Worm (Caenorhabditis elegans) whole organism, early embryonic: ENCODE measurements around the gene ddp-1.

ENCODE experiments used
- B0310.2 ChIP-seq: sonication (generic microtip); optimal IDR thresholded peaks from 2 replicates; lab custom pipeline; 2016; ENCODE audit warnings: mild to moderate bottlenecking, missing genetic modification characterization, missing compliant biosample characterization
- F13C5.2 ChIP-seq: sonication (generic microtip); optimal IDR thresholded peaks from 2 replicates; lab custom pipeline; 2017; ENCODE audit warnings: mild to moderate bottlenecking, missing genetic modification characterization, inconsistent platforms, missing compliant biosample characterization
- ama-1 ChIP-seq: fragments of 150-350 bp; optimal IDR thresholded peaks from 2 replicates; lab custom pipeline; 2014
- ceh-36 ChIP-seq: sonication (generic microtip); optimal IDR thresholded peaks from 2 replicates; lab custom pipeline; 2016; ENCODE audit warnings: missing genetic modification characterization, inconsistent platforms, missing compliant biosample characterization
- flt-1 ChIP-seq: fragments of 200-800 bp; sonication (Bioruptor generic); IDR thresholded peaks from 2 replicates; pipeline ENCODE4 v1.3.6; 2022; ENCODE audit warnings: missing genetic modification characterization, missing compliant biosample characterization
- hmg-4 ChIP-seq: fragments of 200-800 bp; sonication (Bioruptor generic); optimal IDR thresholded peaks from 2 replicates; lab custom pipeline; 2018; ENCODE audit warnings: mild to moderate bottlenecking, missing genetic modification characterization, missing compliant biosample characterization
- hnd-1 ChIP-seq: sonication (generic microtip); optimal IDR thresholded peaks from 2 replicates; lab custom pipeline; 2016; ENCODE audit warnings: missing genetic modification characterization, missing compliant biosample characterization
- tbx-11 ChIP-seq: fragments of 200-800 bp; sonication (Bioruptor generic); IDR thresholded peaks from 2 replicates; pipeline ENCODE4 v1.3.6; 2022; ENCODE audit warnings: missing genetic modification characterization, missing compliant biosample characterization
- tbx-37 ChIP-seq: fragments of 200-800 bp; sonication (Bioruptor generic); conservative IDR thresholded peaks from 2 replicates; pipeline ENCODE4 v1.3.6; 2022; ENCODE audit warnings: missing genetic modification reagents, missing genetic modification characterization, missing compliant biosample characterization

DNA sequence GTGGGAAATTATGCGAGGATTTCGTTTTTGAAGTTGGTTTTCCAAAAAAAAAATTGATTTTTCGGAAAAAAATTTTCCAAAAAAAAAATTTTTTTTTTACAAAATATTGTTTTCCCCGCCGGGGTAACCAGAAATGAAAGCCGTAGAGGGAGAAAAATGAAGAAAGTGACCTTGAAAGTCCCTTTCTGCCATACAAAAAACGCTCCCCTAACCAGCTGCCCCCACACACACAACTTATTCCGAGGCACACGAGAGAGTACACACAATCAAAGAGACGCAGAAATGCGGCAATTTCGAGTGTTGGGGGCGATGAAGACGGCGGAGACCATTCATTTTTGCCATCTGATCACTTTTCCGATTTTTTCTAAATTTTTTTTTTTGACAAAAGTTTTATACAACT is 5.7 kb upstream of the ddp-1 start:
- TF ChIP-seq ama-1 (no peak), hnd-1 (tag; lab: Kevin White, UChicago) (no peak), tbx-11 (GFP tag; lab: Robert Waterston, UW) (no peak), tbx-37 (GFP tag; lab: Robert Waterston, UW) (no peak), B0310.2 (no peak), F13C5.2 (tag; lab: Kevin White, UChicago) (no peak), flt-1 (GFP tag; lab: Robert Waterston, UW) (no peak), hmg-4 (GFP tag; lab: Kevin White, UChicago) (no peak), ceh-36 (tag; lab: Kevin White, UChicago) (no peak)
